Fruit fly (Drosophila melanogaster) whole organism, pupa: ENCODE measurements around the gene hydra.
"Not testable (repeated sequence)": the region's sequence is repeated elsewhere in the genome, so short reads cannot be mapped to it uniquely, and the experiment has no call there.

Experiments used
- CG10348 ChIP-seq: fragments of 200-800 bp; sonication (Bioruptor generic); IDR thresholded peaks from 2 replicates; pipeline ENCODE4 v1.3.6; 2022; ENCODE audit warnings: missing biosample characterization, missing genetic modification characterization
- CG12605 ChIP-seq: fragments of 200-800 bp; sonication (Bioruptor generic); IDR thresholded peaks from 2 replicates; pipeline ENCODE4 v1.3.6; 2022; ENCODE audit warnings: missing biosample characterization, missing genetic modification characterization
- CG13204 ChIP-seq: fragments of 200-800 bp; sonication (Bioruptor generic); optimal IDR thresholded peaks from 2 replicates; lab custom pipeline; 2018; ENCODE audit warnings: missing biosample characterization, mild to moderate bottlenecking, missing genetic modification characterization, moderate library complexity
- CG14655 ChIP-seq: fragments of 200-800 bp; sonication (Bioruptor generic); optimal IDR thresholded peaks from 3 replicates; lab custom pipeline; 2017; ENCODE audit warnings: mild to moderate bottlenecking, missing biosample characterization, missing genetic modification reagents, missing genetic modification characterization
- CG15710 ChIP-seq: fragments of 200-800 bp; sonication (Bioruptor generic); optimal IDR thresholded peaks from 2 replicates; lab custom pipeline; 2018; ENCODE audit warnings: missing biosample characterization, mild to moderate bottlenecking, missing genetic modification characterization, moderate library complexity
- CG17806 ChIP-seq: fragments of 200-800 bp; sonication (Bioruptor generic); optimal IDR thresholded peaks from 2 replicates; lab custom pipeline; 2018; ENCODE audit warnings: missing biosample characterization, mild to moderate bottlenecking, missing genetic modification characterization, moderate library complexity
- CG32121 ChIP-seq: fragments of 200-800 bp; sonication (Bioruptor generic); IDR thresholded peaks from 2 replicates; pipeline ENCODE4 v1.3.6; 2022; ENCODE audit warnings: missing biosample characterization, missing genetic modification characterization
- CG34367 ChIP-seq: fragments of 200-800 bp; sonication (Bioruptor generic); optimal IDR thresholded peaks from 2 replicates; lab custom pipeline; 2018; ENCODE audit warnings: missing biosample characterization, mild to moderate bottlenecking, missing genetic modification characterization
- CG4496 ChIP-seq: fragments of 200-800 bp; sonication (Bioruptor generic); IDR thresholded peaks from 3 replicates; pipeline ENCODE4 v1.3.6; 2022; ENCODE audit warnings: missing biosample characterization, missing genetic modification characterization
- CG8159 ChIP-seq: fragments of 200-800 bp; sonication (Bioruptor generic); optimal IDR thresholded peaks from 3 replicates; lab custom pipeline; 2018; ENCODE audit warnings: missing biosample characterization, mild to moderate bottlenecking, missing genetic modification characterization, moderate library complexity
- CG8301 ChIP-seq: fragments of 200-800 bp; sonication (Bioruptor generic); optimal IDR thresholded peaks from 2 replicates; lab custom pipeline; 2018; ENCODE audit warnings: missing biosample characterization, mild to moderate bottlenecking, missing genetic modification characterization
- CG9948 ChIP-seq: fragments of 200-800 bp; sonication (Bioruptor generic); optimal IDR thresholded peaks from 2 replicates; lab custom pipeline; 2018; ENCODE audit warnings: missing biosample characterization, mild to moderate bottlenecking, missing genetic modification characterization, moderate library complexity
- D1 ChIP-seq: fragments of 200-800 bp; sonication (Bioruptor generic); optimal IDR thresholded peaks from 2 replicates; lab custom pipeline; 2018; ENCODE audit warnings: missing biosample characterization, mild to moderate bottlenecking, missing genetic modification characterization, moderate library complexity
- EcR ChIP-seq: fragments of 200-800 bp; sonication (Bioruptor generic); optimal IDR thresholded peaks from 3 replicates; lab custom pipeline; 2019; ENCODE audit warnings: missing biosample characterization, missing genetic modification characterization, mild to moderate bottlenecking, moderate library complexity, missing genetic modification reagents
- Ets98B ChIP-seq: fragments of 200-800 bp; sonication (Bioruptor generic); IDR thresholded peaks from 2 replicates; pipeline ENCODE4 v1.3.6; 2022; ENCODE audit warnings: missing biosample characterization, missing genetic modification characterization
- Pif1A ChIP-seq: fragments of 200-800 bp; sonication (Bioruptor generic); optimal IDR thresholded peaks from 3 replicates; lab custom pipeline; 2016; ENCODE audit warnings: missing biosample characterization, missing genetic modification characterization
- Pif1B ChIP-seq: fragments of 200-800 bp; sonication (Bioruptor generic); optimal IDR thresholded peaks from 3 replicates; lab custom pipeline; 2016; ENCODE audit warnings: missing biosample characterization, missing genetic modification characterization
- Snoo ChIP-seq: fragments of 200-800 bp; sonication (Bioruptor generic); optimal IDR thresholded peaks from 3 replicates; lab custom pipeline; 2017; ENCODE audit warnings: missing biosample characterization, mild to moderate bottlenecking, missing genetic modification characterization, inconsistent platforms
- fd96Ca ChIP-seq: fragments of 200-800 bp; sonication (Bioruptor generic); IDR thresholded peaks from 3 replicates; pipeline ENCODE4 v1.3.6; 2022; ENCODE audit warnings: missing biosample characterization, missing genetic modification characterization
- gl ChIP-seq: fragments of 200-800 bp; sonication (Bioruptor generic); optimal IDR thresholded peaks from 2 replicates; lab custom pipeline; 2018; ENCODE audit warnings: missing biosample characterization, mild to moderate bottlenecking, missing genetic modification characterization
- rn ChIP-seq: fragments of 200-800 bp; sonication (Bioruptor generic); IDR thresholded peaks from 2 replicates; pipeline ENCODE4 v1.3.6; 2022; ENCODE audit warnings: missing biosample characterization, missing genetic modification characterization

The hydra gene

DNA sequence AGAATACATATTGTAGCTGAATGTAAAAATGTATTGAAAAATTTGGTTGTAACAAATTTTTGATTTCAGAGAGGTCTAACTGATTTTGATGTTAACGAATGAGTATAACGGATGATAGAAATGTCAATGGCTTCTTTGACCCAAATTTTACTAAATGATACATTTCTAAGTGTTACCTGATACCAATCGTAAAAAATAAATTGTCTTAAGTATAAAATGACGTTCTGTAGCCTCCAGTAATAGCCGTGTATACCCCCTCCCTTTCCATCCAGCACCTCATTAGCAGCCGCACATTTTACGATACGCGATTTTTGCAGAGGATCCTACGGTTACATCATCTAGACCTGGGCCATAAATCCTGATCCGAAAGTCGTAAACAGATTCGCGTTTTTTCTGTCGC is at the start of gene hydra:
TSS of gene hydra (minus strand) at position 101 of the 400 bp plus-strand sequence.
- not testable (repeated sequence) for TF ChIP-seq fd96Ca; gl; rn (GFP tag; lab: Robert Waterston, UW)
- TF ChIP-seq, all 21 proteins: peak for 0; not testable (repeated sequence) for 21

DNA sequence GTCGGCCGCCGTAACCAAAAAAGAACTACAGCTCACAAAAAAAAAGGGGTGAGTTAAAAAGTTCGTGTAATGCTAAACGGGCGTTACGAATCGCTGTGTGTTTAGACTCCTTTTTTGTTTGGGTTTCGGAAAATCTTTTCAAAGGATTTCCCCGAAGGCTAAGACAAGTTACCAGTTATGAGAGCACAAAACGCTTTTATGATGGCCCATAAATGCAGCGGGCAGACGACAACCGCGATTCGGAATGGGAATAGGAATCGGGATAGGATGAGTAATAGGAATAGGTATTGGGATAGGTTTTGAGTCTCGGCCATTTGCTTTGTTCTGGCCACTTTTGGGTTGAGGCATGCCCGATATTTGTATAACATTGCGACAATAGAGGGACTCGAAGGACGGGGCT is 47.6 kb upstream of the hydra start:
- TF ChIP-seq CG8301 (tag; lab: Kevin White, UChicago) = no peak
- TF ChIP-seq CG34367 (tag; lab: Kevin White, UChicago) = no peak
- no peak for TF ChIP-seq gl
- TF ChIP-seq Pif1B (GFP tag; lab: Kevin White, UChicago) = no peak
- no peak for TF ChIP-seq Ets98B (GFP tag; lab: Robert Waterston, UW)
- no peak for TF ChIP-seq CG15710 (tag; lab: Kevin White, UChicago)
- no peak for TF ChIP-seq D1
- no peak for TF ChIP-seq CG32121 (GFP tag; lab: Robert Waterston, UW)
- TF ChIP-seq CG12605 (GFP tag; lab: Robert Waterston, UW) = no peak
- TF ChIP-seq rn (GFP tag; lab: Robert Waterston, UW) = no peak
- no peak for TF ChIP-seq EcR (GFP tag; lab: Kevin White, UChicago)
- no peak for TF ChIP-seq CG10348 (GFP tag; lab: Robert Waterston, UW)
- TF ChIP-seq CG8159 (tag; lab: Kevin White, UChicago) = no peak
- TF ChIP-seq CG9948 = no peak

DNA sequence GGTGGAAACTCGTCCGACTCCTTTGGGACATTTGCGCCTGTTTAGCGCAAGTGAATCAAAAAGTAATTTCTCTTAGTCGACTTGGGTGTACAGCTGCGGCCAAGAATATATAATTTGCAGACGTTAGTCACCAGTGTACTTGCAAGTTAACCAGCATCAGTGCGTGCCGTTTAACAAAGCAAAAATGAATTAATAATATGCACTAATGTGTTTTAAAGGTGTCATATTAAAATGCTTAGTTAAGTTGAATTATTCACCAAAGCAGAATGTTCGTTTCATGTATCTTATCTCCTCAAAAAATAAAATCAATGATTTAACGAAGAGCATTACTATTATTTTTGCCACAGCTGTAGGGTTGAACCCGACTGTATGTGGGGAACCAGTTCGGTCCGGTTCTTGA is 46.3 kb upstream of the hydra start:
- TF ChIP-seq CG14655 (GFP tag; lab: Kevin White, UChicago) (peak; percentile 39), Pif1B (GFP tag; lab: Kevin White, UChicago) (no peak), D1 (no peak), CG8301 (tag; lab: Kevin White, UChicago) (peak; percentile 22), CG9948 (peak; percentile 18), fd96Ca (no peak), CG12605 (GFP tag; lab: Robert Waterston, UW) (no peak), EcR (GFP tag; lab: Kevin White, UChicago) (no peak), CG4496 (GFP tag; lab: Robert Waterston, UW) (no peak), rn (GFP tag; lab: Robert Waterston, UW) (no peak), Ets98B (GFP tag; lab: Robert Waterston, UW) (no peak), CG32121 (GFP tag; lab: Robert Waterston, UW) (no peak), CG8159 (tag; lab: Kevin White, UChicago) (peak; percentile 41), CG15710 (tag; lab: Kevin White, UChicago) (peak; percentile 26), Snoo (no peak), CG10348 (GFP tag; lab: Robert Waterston, UW) (no peak)

DNA sequence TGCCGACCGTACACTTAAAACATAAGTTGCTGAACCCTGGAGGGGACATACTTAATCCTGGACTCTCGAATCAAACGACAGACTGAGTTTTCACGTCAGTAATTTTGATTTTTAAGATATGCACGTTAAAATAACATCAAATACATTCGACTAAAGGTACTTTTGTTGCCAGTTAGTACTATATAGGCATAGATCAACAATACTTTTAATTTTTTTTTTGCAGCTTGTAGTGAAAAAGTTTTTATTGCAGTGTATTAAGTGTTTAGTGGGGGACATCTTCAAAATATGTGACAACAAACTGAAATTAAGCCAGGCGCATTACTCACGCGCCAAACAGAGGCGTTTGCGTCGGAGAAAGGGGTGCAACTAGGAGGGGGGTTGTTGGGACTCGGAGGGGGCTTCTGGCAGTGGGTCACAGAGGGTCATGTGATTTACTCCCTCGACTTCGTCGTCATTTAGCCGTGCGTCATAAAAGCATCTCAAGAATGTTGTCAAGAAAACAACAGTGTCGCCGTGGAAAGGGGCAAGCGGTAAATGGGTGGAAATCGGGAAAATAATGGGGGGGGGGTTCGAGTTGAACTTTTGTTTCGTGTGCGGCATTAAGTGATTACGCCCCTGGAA is 45.0 kb upstream of the hydra start:
- no peak for TF ChIP-seq rn (GFP tag; lab: Robert Waterston, UW)
- no peak for TF ChIP-seq Ets98B (GFP tag; lab: Robert Waterston, UW)
- TF ChIP-seq CG14655 (GFP tag; lab: Kevin White, UChicago) = no peak
- TF ChIP-seq Pif1B (GFP tag; lab: Kevin White, UChicago) = no peak
- no peak for TF ChIP-seq CG17806 (tag; lab: Kevin White, UChicago)
- TF ChIP-seq CG15710 (tag; lab: Kevin White, UChicago) = no peak
- no peak for TF ChIP-seq fd96Ca
- no peak for TF ChIP-seq D1
- TF ChIP-seq CG4496 (GFP tag; lab: Robert Waterston, UW) = no peak
- no peak for TF ChIP-seq CG8159 (tag; lab: Kevin White, UChicago)
- TF ChIP-seq EcR (GFP tag; lab: Kevin White, UChicago) = no peak
- no peak for TF ChIP-seq CG10348 (GFP tag; lab: Robert Waterston, UW)
- TF ChIP-seq CG8301 (tag; lab: Kevin White, UChicago) = no peak
- TF ChIP-seq Snoo = no peak
- TF ChIP-seq, all 21 proteins: peak for 0

DNA sequence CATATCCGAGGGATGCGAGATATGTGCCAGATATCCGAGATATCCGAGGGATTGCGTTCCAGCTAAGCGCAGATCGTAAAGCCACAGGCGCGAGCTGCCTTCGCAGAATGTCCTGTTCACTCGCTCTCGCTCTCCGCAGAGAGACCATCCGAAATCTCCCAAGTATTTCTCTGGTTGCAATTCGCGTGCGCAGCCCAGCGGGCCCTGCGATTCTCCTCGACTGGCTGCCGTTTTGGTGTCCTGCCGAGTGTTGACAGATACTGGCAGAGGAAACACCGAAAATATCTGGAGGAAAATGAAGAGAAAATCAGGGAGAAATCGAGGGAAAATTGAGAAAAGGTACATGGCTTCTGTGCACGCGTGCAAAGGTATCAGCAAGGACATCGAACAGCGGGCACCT is 40.6 kb upstream of the hydra start:
- no peak for TF ChIP-seq CG8301 (tag; lab: Kevin White, UChicago)
- TF ChIP-seq CG10348 (GFP tag; lab: Robert Waterston, UW) = no peak
- no peak for TF ChIP-seq CG32121 (GFP tag; lab: Robert Waterston, UW)
- TF ChIP-seq Pif1A (GFP tag; lab: Kevin White, UChicago) = no peak
- TF ChIP-seq CG17806 (tag; lab: Kevin White, UChicago) = no peak
- no peak for TF ChIP-seq CG14655 (GFP tag; lab: Kevin White, UChicago)
- no peak for TF ChIP-seq gl
- no peak for TF ChIP-seq Snoo
- TF ChIP-seq CG34367 (tag; lab: Kevin White, UChicago) = no peak
- TF ChIP-seq CG4496 (GFP tag; lab: Robert Waterston, UW) = no peak
- TF ChIP-seq fd96Ca = no peak
- TF ChIP-seq rn (GFP tag; lab: Robert Waterston, UW) = no peak
- TF ChIP-seq EcR (GFP tag; lab: Kevin White, UChicago) = no peak
- TF ChIP-seq D1 = no peak
- no peak for TF ChIP-seq CG13204 (GFP tag; lab: Kevin White, UChicago)
- no peak for TF ChIP-seq Ets98B (GFP tag; lab: Robert Waterston, UW)

DNA sequence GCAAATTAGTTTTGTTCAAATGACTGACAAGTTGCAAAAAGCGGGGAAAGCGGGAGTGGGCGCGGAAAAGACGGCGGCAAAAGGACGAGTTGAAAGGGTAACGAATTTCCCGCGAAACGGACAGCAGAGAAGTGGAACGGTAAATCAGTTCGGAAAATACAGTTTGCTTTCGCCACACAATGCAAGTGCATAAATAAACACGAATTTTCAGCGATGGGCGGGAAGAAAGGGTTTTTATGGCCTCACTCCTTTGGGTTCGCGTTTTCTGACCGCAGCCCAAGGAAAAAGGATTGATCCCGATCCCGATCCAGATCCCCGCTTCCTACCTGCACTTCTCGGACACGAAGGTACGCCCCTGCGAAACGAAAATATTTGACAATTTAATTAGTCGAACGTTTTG is 36.5 kb upstream of the hydra start:
- TF ChIP-seq CG12605 (GFP tag; lab: Robert Waterston, UW) (no peak), CG17806 (tag; lab: Kevin White, UChicago) (no peak), EcR (GFP tag; lab: Kevin White, UChicago) (no peak), rn (GFP tag; lab: Robert Waterston, UW) (no peak), Snoo (no peak), gl (no peak)
- TF ChIP-seq, all 21 proteins: peak for 0
